Fruit fly (Drosophila melanogaster) whole organism, embryonic: ENCODE results near the gene CG6126.

Experiments
- B-H1 ChIP-seq: fragments of 200-800 bp; sonication (Bioruptor generic); IDR thresholded peaks from 3 replicates; pipeline ENCODE4 v1.3.6; 2022; ENCODE audit warnings: missing biosample characterization, missing genetic modification characterization
- CG10979 ChIP-seq: fragments of 200-800 bp; sonication (Bioruptor generic); optimal IDR thresholded peaks from 2 replicates; lab custom pipeline; 2018; ENCODE audit warnings: missing biosample characterization, mild to moderate bottlenecking, missing genetic modification characterization, moderate library complexity
- CG11247 ChIP-seq: fragments of 200-800 bp; sonication (Bioruptor generic); IDR thresholded peaks from 2 replicates; pipeline ENCODE4 v1.3.6; 2022; ENCODE audit warnings: missing biosample characterization, missing genetic modification characterization
- CG12071 ChIP-seq: fragments of 200-800 bp; sonication (Bioruptor generic); optimal IDR thresholded peaks from 3 replicates; lab custom pipeline; 2018; ENCODE audit warnings: missing biosample characterization, mild to moderate bottlenecking, missing genetic modification characterization
- CG12942 ChIP-seq: fragments of 200-800 bp; sonication (Bioruptor generic); optimal IDR thresholded peaks from 3 replicates; lab custom pipeline; 2016; ENCODE audit warnings: missing biosample characterization, missing genetic modification characterization
- CG14014 ChIP-seq: fragments of 200-800 bp; sonication (Bioruptor generic); IDR thresholded peaks from 2 replicates; pipeline ENCODE4 v1.3.6; 2022; ENCODE audit warnings: missing biosample characterization, missing genetic modification characterization
- CG14860 ChIP-seq: fragments of 200-800 bp; sonication (Bioruptor generic); IDR thresholded peaks from 3 replicates; pipeline ENCODE4 v1.3.6; 2022; ENCODE audit warnings: missing biosample characterization, missing genetic modification characterization; ENCODE audit not compliant: partially characterized antibody
- CG15479 ChIP-seq: fragments of 200-800 bp; sonication (Bioruptor generic); optimal IDR thresholded peaks from 3 replicates; lab custom pipeline; 2019; ENCODE audit warnings: missing biosample characterization, mild to moderate bottlenecking, missing genetic modification characterization, moderate library complexity
- CG15601 ChIP-seq: fragments of 200-800 bp; sonication (Bioruptor generic); optimal IDR thresholded peaks from 3 replicates; lab custom pipeline; 2019; ENCODE audit warnings: missing biosample characterization, mild to moderate bottlenecking, missing genetic modification characterization, moderate library complexity
- CG1603 ChIP-seq: fragments of 200-800 bp; sonication (Bioruptor generic); optimal IDR thresholded peaks from 2 replicates; lab custom pipeline; 2019; ENCODE audit warnings: missing biosample characterization, mild to moderate bottlenecking, missing genetic modification characterization, moderate library complexity
- CG17912 ChIP-seq: fragments of 200-800 bp; sonication (Bioruptor generic); optimal IDR thresholded peaks from 2 replicates; lab custom pipeline; 2018; ENCODE audit warnings: missing biosample characterization, mild to moderate bottlenecking, missing genetic modification characterization
- CG31224 ChIP-seq: fragments of 200-800 bp; sonication (Bioruptor generic); IDR thresholded peaks from 2 replicates; pipeline ENCODE4 v1.3.6; 2022; ENCODE audit warnings: missing biosample characterization, missing genetic modification characterization
- CG32772 ChIP-seq: fragments of 200-800 bp; sonication (Bioruptor generic); IDR thresholded peaks from 2 replicates; pipeline ENCODE4 v1.3.6; 2022; ENCODE audit warnings: missing biosample characterization, missing genetic modification characterization
- CG3726 ChIP-seq: fragments of 200-800 bp; sonication (Bioruptor generic); IDR thresholded peaks from 3 replicates; pipeline ENCODE4, ENCODE4 v1.3.6; 2022; ENCODE audit warnings: missing biosample characterization, missing genetic modification characterization
- CG4404 ChIP-seq: fragments of 200-800 bp; sonication (Bioruptor generic); IDR thresholded peaks from 2 replicates; pipeline ENCODE4 v1.3.6; 2022; ENCODE audit warnings: missing biosample characterization, missing genetic modification characterization
- CG4854 ChIP-seq: fragments of 200-800 bp; sonication (Bioruptor generic); optimal IDR thresholded peaks from 2 replicates; lab custom pipeline; 2016; ENCODE audit warnings: missing biosample characterization, missing genetic modification characterization, inconsistent platforms
- CG9876 ChIP-seq: fragments of 200-800 bp; sonication (Bioruptor generic); optimal IDR thresholded peaks from 2 replicates; lab custom pipeline; 2016; ENCODE audit warnings: missing biosample characterization, missing genetic modification characterization
- CkIIα-i1 ChIP-seq: fragments of 200-800 bp; sonication (Bioruptor generic); IDR thresholded peaks from 2 replicates; pipeline ENCODE4 v1.3.6; 2022; ENCODE audit warnings: missing biosample characterization, missing genetic modification characterization
- Dp ChIP-seq: fragments of 200-800 bp; sonication (Bioruptor generic); optimal IDR thresholded peaks from 2 replicates; lab custom pipeline; 2018; ENCODE audit warnings: missing biosample characterization, mild to moderate bottlenecking, missing genetic modification characterization, moderate library complexity
- Gug ChIP-seq: fragments of 200-800 bp; sonication (Bioruptor generic); IDR thresholded peaks from 4 replicates; pipeline ENCODE4 v1.3.6; 2022; ENCODE audit warnings: missing biosample characterization, missing genetic modification characterization
- H2.0 ChIP-seq: fragments of 200-800 bp; sonication (Bioruptor generic); IDR thresholded peaks from 2 replicates; pipeline ENCODE4 v1.3.6; 2022; ENCODE audit warnings: missing biosample characterization, missing genetic modification characterization
- Hr51 ChIP-seq, 2 experiments: fragments of 200-800 bp; sonication (Bioruptor generic); optimal IDR thresholded peaks; 2 replicates in 1 of 2; 3 replicates in 1 of 2; lab custom pipeline; 2016 to 2018; ENCODE audit warnings: missing biosample characterization in 2 of 2, missing genetic modification characterization in 2 of 2, mild to moderate bottlenecking in 1 of 2, moderate library complexity in 1 of 2
- Lim3 ChIP-seq: fragments of 200-800 bp; sonication (Bioruptor generic); IDR thresholded peaks from 2 replicates; pipeline ENCODE4 v1.3.6; 2022; ENCODE audit warnings: missing biosample characterization, missing genetic modification characterization
- Mes4 ChIP-seq: fragments of 200-800 bp; sonication (Bioruptor generic); optimal IDR thresholded peaks from 2 replicates; lab custom pipeline; 2016; ENCODE audit warnings: missing biosample characterization, missing genetic modification characterization
- Mrtf ChIP-seq: fragments of 200-800 bp; sonication (Bioruptor generic); IDR thresholded peaks from 3 replicates; pipeline ENCODE4 v1.3.6; 2022; ENCODE audit warnings: missing biosample characterization, missing genetic modification characterization
- NC2β ChIP-seq: fragments of 200-800 bp; sonication (Bioruptor generic); optimal IDR thresholded peaks from 2 replicates; lab custom pipeline; 2016; ENCODE audit warnings: missing biosample characterization, missing genetic modification characterization
- Oli ChIP-seq: fragments of 200-800 bp; sonication (Bioruptor generic); optimal IDR thresholded peaks from 2 replicates; lab custom pipeline; 2018; ENCODE audit warnings: missing biosample characterization, mild to moderate bottlenecking, missing genetic modification characterization, moderate library complexity
- Scr ChIP-seq: fragments of 200-800 bp; sonication (Bioruptor generic); IDR thresholded peaks from 2 replicates; pipeline ENCODE4 v1.3.6; 2022; ENCODE audit warnings: missing biosample characterization, missing genetic modification characterization; ENCODE audit not compliant: partially characterized antibody
- Sox102F ChIP-seq: fragments of 200-800 bp; sonication (Bioruptor generic); optimal IDR thresholded peaks from 2 replicates; lab custom pipeline; 2018; ENCODE audit warnings: missing biosample characterization, mild to moderate bottlenecking, missing genetic modification characterization, moderate library complexity
- Ssrp ChIP-seq: fragments of 200-800 bp; sonication (Bioruptor generic); optimal IDR thresholded peaks from 2 replicates; lab custom pipeline; 2018; ENCODE audit warnings: missing biosample characterization, mild to moderate bottlenecking, missing genetic modification characterization, moderate library complexity
- ase ChIP-seq: fragments of 200-800 bp; sonication (Bioruptor generic); IDR thresholded peaks from 3 replicates; pipeline ENCODE4 v1.3.6; 2022; ENCODE audit warnings: missing biosample characterization, missing genetic modification characterization
- bowl ChIP-seq: fragments of 200-800 bp; sonication (Bioruptor generic); IDR thresholded peaks from 2 replicates; pipeline ENCODE4 v1.3.6; 2022; ENCODE audit warnings: missing biosample characterization, missing genetic modification characterization
- bsh ChIP-seq, 2 experiments: fragments of 200-800 bp; sonication (Bioruptor generic); optimal IDR thresholded peaks; 2 replicates each; lab custom pipeline; 2017 to 2018; ENCODE audit warnings: mild to moderate bottlenecking in 2 of 2, missing biosample characterization in 2 of 2, missing genetic modification characterization in 2 of 2, moderate library complexity in 1 of 2
- ci ChIP-seq: fragments of 200-800 bp; sonication (Bioruptor generic); IDR thresholded peaks from 3 replicates; pipeline ENCODE4 v1.3.6; 2022; ENCODE audit warnings: missing biosample characterization, missing genetic modification characterization
- da ChIP-seq: fragments of 200-800 bp; sonication (Bioruptor generic); optimal IDR thresholded peaks from 2 replicates; lab custom pipeline; 2016; ENCODE audit warnings: missing biosample characterization, missing genetic modification characterization
- dan ChIP-seq: fragments of 200-800 bp; sonication (Bioruptor generic); IDR thresholded peaks from 2 replicates; pipeline ENCODE4 v1.3.6; 2022; ENCODE audit warnings: missing biosample characterization, missing genetic modification characterization
- eve ChIP-seq, 2 experiments: fragments of >200 bp; optimal IDR thresholded peaks; 2 replicates each; lab custom pipeline; 2017; ENCODE audit warnings: missing biosample characterization in 2 of 2, missing genetic modification characterization in 2 of 2
- fd64A ChIP-seq: fragments of 200-800 bp; sonication (Bioruptor generic); optimal IDR thresholded peaks from 3 replicates; lab custom pipeline; 2018; ENCODE audit warnings: missing biosample characterization, mild to moderate bottlenecking, missing genetic modification characterization
- gem ChIP-seq: fragments of 200-800 bp; sonication (Bioruptor generic); optimal IDR thresholded peaks from 2 replicates; lab custom pipeline; 2019; ENCODE audit warnings: missing biosample characterization, mild to moderate bottlenecking, missing genetic modification characterization, moderate library complexity
- hth ChIP-seq: fragments of >200 bp; optimal IDR thresholded peaks from 2 replicates; lab custom pipeline; 2017; ENCODE audit warnings: inconsistent platforms
- jigr1 ChIP-seq: fragments of 200-800 bp; sonication (Bioruptor generic); IDR thresholded peaks from 3 replicates; pipeline ENCODE4 v1.3.6; 2022; ENCODE audit warnings: missing biosample characterization, missing genetic modification characterization
- kay ChIP-seq: fragments of 200-800 bp; sonication (Bioruptor generic); optimal IDR thresholded peaks from 2 replicates; lab custom pipeline; 2016; ENCODE audit warnings: missing biosample characterization, missing genetic modification characterization
- mirr ChIP-seq: fragments of 200-800 bp; sonication (Bioruptor generic); optimal IDR thresholded peaks from 3 replicates; lab custom pipeline; 2018; ENCODE audit warnings: missing biosample characterization, mild to moderate bottlenecking, missing genetic modification characterization
- mld ChIP-seq: fragments of 200-800 bp; sonication (Bioruptor generic); IDR thresholded peaks from 3 replicates; pipeline ENCODE4 v1.3.6; 2022; ENCODE audit warnings: missing biosample characterization, missing genetic modification characterization; ENCODE audit not compliant: partially characterized antibody
- nom ChIP-seq: fragments of 200-800 bp; sonication (Bioruptor generic); optimal IDR thresholded peaks from 2 replicates; lab custom pipeline; 2017; ENCODE audit warnings: missing biosample characterization, missing genetic modification characterization, mild to moderate bottlenecking, moderate library complexity, missing genetic modification reagents
- pfk ChIP-seq: fragments of 200-800 bp; sonication (Bioruptor generic); optimal IDR thresholded peaks from 2 replicates; lab custom pipeline; 2018; ENCODE audit warnings: missing biosample characterization, mild to moderate bottlenecking, missing genetic modification characterization, moderate library complexity
- pita ChIP-seq: fragments of 200-800 bp; sonication (Bioruptor generic); optimal IDR thresholded peaks from 2 replicates; lab custom pipeline; 2017; ENCODE audit warnings: missing biosample characterization, mild to moderate bottlenecking, missing genetic modification characterization
- sim ChIP-seq: fragments of 200-800 bp; sonication (Bioruptor generic); IDR thresholded peaks from 2 replicates; pipeline ENCODE4 v1.3.6; 2022; ENCODE audit warnings: missing biosample characterization, missing genetic modification characterization
- wek ChIP-seq: fragments of 200-800 bp; sonication (Bioruptor generic); optimal IDR thresholded peaks from 3 replicates; lab custom pipeline; 2018; ENCODE audit warnings: missing biosample characterization, mild to moderate bottlenecking, missing genetic modification characterization, moderate library complexity

Gene CG6126

dm6 chr3R:16231385-16232307, 28.8 kb upstream of the CG6126 start (continued):
- no peak for TF ChIP-seq ci
- peak; percentile 23 for TF ChIP-seq kay (GFP tag; lab: Kevin White, UChicago)
- no peak for TF ChIP-seq CkIIα-i1
- TF ChIP-seq Scr, result no peak
- TF ChIP-seq nom (GFP tag; lab: Kevin White, UChicago), result no peak
- no peak for TF ChIP-seq pita (GFP tag; lab: Kevin White, UChicago)
- peak; percentile 51 to 71 for TF ChIP-seq bsh (GFP tag; optimal IDR thresholded peaks at IDR 0.05; lab: Kevin White, UChicago)
- TF ChIP-seq hth (lab: Kevin White, UChicago), result no peak
- TF ChIP-seq jigr1 (GFP tag; lab: Robert Waterston, UW), result no peak
- peak; percentile 76 for TF ChIP-seq CG10979 (tag; lab: Kevin White, UChicago)
- TF ChIP-seq sim (GFP tag; lab: Robert Waterston, UW), result no peak
- TF ChIP-seq Gug (GFP tag; lab: Robert Waterston, UW), result peak; percentile 61; the same call in 3 of the 4 replicates
- TF ChIP-seq CG4404 (GFP tag; lab: Robert Waterston, UW), result no peak
- peak; percentile 20 for TF ChIP-seq mirr (GFP tag; lab: Kevin White, UChicago)
- peak; percentile 16 for TF ChIP-seq CG12071 (GFP tag; lab: Kevin White, UChicago)
- no peak for TF ChIP-seq CG31224
- no peak for TF ChIP-seq mld
- TF ChIP-seq CG9876 (GFP tag; lab: Kevin White, UChicago), result no peak
- TF ChIP-seq CG14860 (GFP tag; lab: Robert Waterston, UW), result no peak
- no peak for TF ChIP-seq Lim3 (GFP tag; lab: Robert Waterston, UW)
- TF ChIP-seq B-H1 (GFP tag; lab: Robert Waterston, UW), result no peak
- TF ChIP-seq ase, result no peak
- TF ChIP-seq CG14014 (GFP tag; lab: Robert Waterston, UW), result no peak
- TF ChIP-seq gem (tag; lab: Kevin White, UChicago), result peak; percentile 86
- TF ChIP-seq Mrtf (GFP tag; lab: Robert Waterston, UW), result no peak
- no peak for TF ChIP-seq dan (GFP tag; lab: Robert Waterston, UW)
- TF ChIP-seq pfk, result no peak
- no peak for TF ChIP-seq bowl
- peak; percentile 76 for TF ChIP-seq Ssrp
- TF ChIP-seq CG3726 (GFP tag; lab: Robert Waterston, UW), result no peak
- TF ChIP-seq CG1603, result peak; percentile 52
- no peak for TF ChIP-seq CG17912 (GFP tag; lab: Kevin White, UChicago)
- peak; percentile 51 for TF ChIP-seq CG12942 (GFP tag; lab: Kevin White, UChicago)
- no peak for TF ChIP-seq da (GFP tag; lab: Kevin White, UChicago)
- TF ChIP-seq eve (GFP tag; optimal IDR thresholded peaks at IDR 0.05; lab: Kevin White, UChicago), result peak in 1 of 2 experiments; percentile 94
- no peak for TF ChIP-seq H2.0 (GFP tag; lab: Robert Waterston, UW)
- no peak for TF ChIP-seq CG32772
- no peak for TF ChIP-seq CG11247 (GFP tag; lab: Robert Waterston, UW)
- TF ChIP-seq Oli (tag; lab: Kevin White, UChicago), result peak; percentile 88
- peak; percentile 77 for TF ChIP-seq Sox102F
- TF ChIP-seq fd64A (GFP tag; lab: Kevin White, UChicago), result peak; percentile 3
- TF ChIP-seq CG15479 (GFP tag; lab: Kevin White, UChicago), result no peak
- TF ChIP-seq Hr51 (GFP tag; optimal IDR thresholded peaks at IDR 0.05; lab: Kevin White, UChicago), result peak; percentile 47 to 77
- peak; percentile 66 for TF ChIP-seq Mes4 (GFP tag; lab: Kevin White, UChicago)
- peak; percentile 40 for TF ChIP-seq CG4854
- TF ChIP-seq Dp (GFP tag; lab: Kevin White, UChicago), result no peak
- TF ChIP-seq CG15601, result peak; percentile 57
- TF ChIP-seq wek (GFP tag; lab: Kevin White, UChicago), result no peak
- TF ChIP-seq NC2β (GFP tag; lab: Kevin White, UChicago), result peak; percentile 64
